Worm (Caenorhabditis elegans) whole organism, midembryonic: Measurements from ENCODE around the gene F17E9.3.
A peak's percentile ranks its signal among the peaks of the same experiment; 100 is the strongest.

Experiments used
- T22C8.4 ChIP-seq: fragments of 200-800 bp; sonication (Bioruptor generic); IDR thresholded peaks from 2 replicates; pipeline ENCODE4 v1.3.6; 2022; ENCODE audit warnings: missing genetic modification characterization, missing compliant biosample characterization
- cog-1 ChIP-seq: sonication (generic microtip); optimal IDR thresholded peaks from 2 replicates; lab custom pipeline; 2016; ENCODE audit warnings: missing genetic modification characterization, missing compliant biosample characterization
- flt-1 ChIP-seq: fragments of 200-800 bp; sonication (Bioruptor generic); IDR thresholded peaks from 2 replicates; pipeline ENCODE4 v1.3.6; 2022; ENCODE audit warnings: missing genetic modification characterization, missing compliant biosample characterization
- klf-2 ChIP-seq: fragments of 200-800 bp; sonication (Bioruptor generic); conservative IDR thresholded peaks from 2 replicates; pipeline ENCODE4 v1.3.6; 2022; ENCODE audit warnings: missing genetic modification reagents, missing genetic modification characterization, missing compliant biosample characterization
- med-1 ChIP-seq: sonication (generic microtip); optimal IDR thresholded peaks from 2 replicates; lab custom pipeline; 2017; ENCODE audit warnings: missing genetic modification characterization, mild to moderate bottlenecking, missing compliant biosample characterization, antibody characterized with exemption, missing genetic modification reagents; ENCODE audit not compliant: insufficient read depth
- tab-1 ChIP-seq: fragments of 200-800 bp; sonication (Bioruptor generic); IDR thresholded peaks from 2 replicates; pipeline ENCODE4 v1.3.6; 2022; ENCODE audit warnings: missing genetic modification characterization, missing compliant biosample characterization
- ztf-29 ChIP-seq: fragments of 200-800 bp; sonication (Bioruptor generic); IDR thresholded peaks from 2 replicates; pipeline ENCODE4 v1.3.6; 2022; ENCODE audit warnings: missing genetic modification reagents, missing genetic modification characterization, missing compliant biosample characterization

- TF ChIP-seq T22C8.4 (GFP tag; lab: Robert Waterston, UW) (no peak), tab-1 (GFP tag; lab: Robert Waterston, UW) (no peak), ztf-29 (peak; percentile 14; the same call in 1 of the 2 replicates), cog-1 (tag; lab: Kevin White, UChicago) (peak; percentile 87), klf-2 (GFP tag; lab: Robert Waterston, UW) (no peak), med-1 (GFP tag; lab: Kevin White, UChicago) (no peak), flt-1 (GFP tag; lab: Robert Waterston, UW) (peak; percentile 86)
These were observed 20.4 kb upstream of the F17E9.3 start, which contains the start of gene his-32 for ce11 chrIV:8333988-8334863.
